Fruit fly (Drosophila melanogaster): ENCODE measurements around the gene daed.

daed gene

DNA sequence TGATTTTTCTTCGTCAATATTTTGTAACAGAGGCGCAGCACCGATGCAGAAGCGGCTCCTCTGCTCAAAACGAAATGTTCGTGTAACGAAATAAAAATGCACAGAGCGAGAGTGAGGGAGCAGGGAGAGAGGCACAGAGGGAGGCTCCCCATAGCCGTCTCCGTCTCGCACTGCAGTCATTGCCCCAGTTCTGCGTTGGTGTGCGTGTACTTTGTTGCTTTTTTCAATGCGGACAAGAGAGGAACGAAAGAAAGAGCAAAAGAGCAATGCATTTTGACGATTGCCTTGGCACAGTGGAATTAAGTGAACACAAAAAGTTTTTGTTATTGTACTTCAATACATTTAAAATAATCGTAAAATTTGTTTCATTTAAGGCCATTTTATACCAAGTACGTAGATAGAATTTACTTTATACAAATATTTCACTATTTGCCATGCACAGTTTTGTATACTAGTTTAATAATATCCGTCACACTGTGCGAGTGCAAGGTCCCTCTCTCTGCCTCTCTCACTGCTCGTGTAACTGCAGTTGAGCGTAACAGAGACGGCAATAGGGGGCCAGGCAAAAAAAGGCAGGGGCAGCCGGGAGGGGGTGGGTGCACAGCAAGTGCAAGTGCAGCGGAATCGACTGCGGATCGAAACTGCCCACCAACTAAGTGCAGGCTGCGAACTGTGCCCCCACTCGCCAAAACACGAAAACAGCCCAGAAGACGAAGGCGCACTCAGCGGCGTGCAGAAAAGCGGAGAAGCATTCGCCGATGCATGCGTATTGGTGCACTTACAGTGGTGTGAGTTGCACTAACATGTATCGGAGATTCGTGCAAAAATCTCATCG is 13.9 kb downstream of the daed start (continued):
- TF ChIP-seq gfzf (GFP tag; optimal IDR thresholded peaks at IDR 0.05) (peak; percentile 31), CG6175 (GFP tag; IDR thresholded peaks at IDR 0.05) (peak; percentile 77), Elba2 (GFP tag; optimal IDR thresholded peaks at IDR 0.05) (peak; percentile 97), kni (GFP tag; optimal IDR thresholded peaks at IDR 0.05) (peak; percentile 96), CG43689 (GFP tag; IDR thresholded peaks at IDR 0.05) (peak; percentile 93), Dip3 (GFP tag; optimal IDR thresholded peaks at IDR 0.05) (peak; percentile 38), CG31441 (GFP tag; IDR thresholded peaks at IDR 0.05) (peak; percentile 99), Scr (GFP tag; IDR thresholded peaks at IDR 0.05; ENCODE audit: partially characterized antibody) (peak; percentile 55; the same call in 1 of the 2 replicates), crp (GFP tag; optimal IDR thresholded peaks at IDR 0.05) (peak; percentile 52 to 73), Dek (tag; optimal IDR thresholded peaks at IDR 0.05) (peak; percentile 92), MBD-R2 (GFP tag; IDR thresholded peaks at IDR 0.05) (peak; percentile 81), CG32767 (GFP tag; IDR thresholded peaks at IDR 0.05) (peak; percentile 99), chif (GFP tag; optimal IDR thresholded peaks at IDR 0.05) (peak; percentile 98 to 99), Side (GFP tag; optimal IDR thresholded peaks at IDR 0.05) (peak; percentile 98), sisA (GFP tag; IDR thresholded peaks at IDR 0.05) (peak; percentile 99), row (GFP tag; IDR thresholded peaks at IDR 0.05) (peak; percentile 98), wek (GFP tag; optimal IDR thresholded peaks at IDR 0.05) (peak; percentile 94), hth (optimal IDR thresholded peaks at IDR 0.05) (no peak), lov (optimal IDR thresholded peaks at IDR 0.05) (no peak), lov (GFP tag; IDR thresholded peaks at IDR 0.05) (peak; percentile 100), sd (tag; optimal IDR thresholded peaks at IDR 0.05) (peak; percentile 83), CG6765 (GFP tag; optimal IDR thresholded peaks at IDR 0.05) (no peak), dysf (GFP tag; IDR thresholded peaks at IDR 0.05) (peak; percentile 96), CG15601 (tag; optimal IDR thresholded peaks at IDR 0.05) (peak; percentile 99), ab (GFP tag; optimal IDR thresholded peaks at IDR 0.05) (peak; percentile 95), CG2199 (GFP tag; IDR thresholded peaks at IDR 0.05) (peak; percentile 99), CG11560 (tag; IDR thresholded peaks at IDR 0.05) (peak; percentile 86), Opbp (GFP tag; IDR thresholded peaks at IDR 0.05; ENCODE audit: partially characterized antibody) (peak; percentile 64; the same call in 2 of the 3 replicates), CG9876 (GFP tag; optimal IDR thresholded peaks at IDR 0.05) (peak; percentile 87), CG15696 (tag; optimal IDR thresholded peaks at IDR 0.05) (peak; percentile 99), Aef1 (GFP tag; IDR thresholded peaks at IDR 0.05) (peak; percentile 95), fd102C (GFP tag; optimal IDR thresholded peaks at IDR 0.05) (peak; percentile 99), CG1024 (GFP tag; IDR thresholded peaks at IDR 0.05) (peak; percentile 98), hb (GFP tag; IDR thresholded peaks at IDR 0.05; ENCODE audit: partially characterized antibody) (peak; percentile 90), CG42726 (GFP tag; IDR thresholded peaks at IDR 0.05; ENCODE audit: partially characterized antibody) (no peak), CG10959 (GFP tag; IDR thresholded peaks at IDR 0.05) (peak; percentile 100), Lim3 (GFP tag; IDR thresholded peaks at IDR 0.05) (peak; percentile 98), Doc3 (GFP tag; IDR thresholded peaks at IDR 0.05; ENCODE audit: partially characterized antibody) (peak; percentile 66), CG3726 (GFP tag; IDR thresholded peaks at IDR 0.05) (peak; percentile 98), slou (GFP tag; optimal IDR thresholded peaks at IDR 0.05) (peak; percentile 78), maf-S (GFP tag; optimal IDR thresholded peaks at IDR 0.05) (peak; percentile 96), eve (GFP tag; optimal IDR thresholded peaks at IDR 0.05) (peak; percentile 98 to 100), CG1602 (GFP tag; optimal IDR thresholded peaks at IDR 0.05) (peak; percentile 99), CG13123 (GFP tag; optimal IDR thresholded peaks at IDR 0.05) (peak; percentile 98), PHDP (tag; optimal IDR thresholded peaks at IDR 0.05) (peak; percentile 98), wdn (GFP tag; IDR thresholded peaks at IDR 0.05) (peak; percentile 84; the same call in 1 of the 2 replicates), Fer3 (tag; optimal IDR thresholded peaks at IDR 0.05) (peak; percentile 94), emc (GFP tag; optimal IDR thresholded peaks at IDR 0.05) (peak; percentile 66), CG10654 (GFP tag; optimal IDR thresholded peaks at IDR 0.05) (peak; percentile 98)
